Worm (Caenorhabditis elegans): ENCODE data around the gene C36B7.6.

Gene C36B7.6

DNA sequence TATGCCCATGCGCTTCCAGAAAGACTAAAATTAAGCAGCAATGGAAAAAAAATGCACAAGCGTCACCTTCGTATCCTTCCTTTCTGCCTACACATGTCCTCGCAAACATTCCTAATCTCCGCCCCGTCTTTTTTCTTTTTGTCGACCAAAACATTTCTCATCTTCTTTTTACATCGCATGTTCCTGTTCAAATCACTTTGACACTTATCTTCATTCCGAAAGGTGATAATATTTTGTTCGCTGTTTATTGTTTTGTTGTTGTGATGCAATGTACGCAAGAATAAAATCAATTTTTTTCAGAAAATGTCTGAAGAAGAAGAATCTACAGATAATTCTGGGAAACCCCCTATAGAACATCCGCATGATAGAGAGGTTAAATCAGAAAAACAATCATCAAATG, 26.2 kb upstream of the C36B7.6 start, which contains the start of gene ist-1:
ist-1 (plus strand) TSS at position 301 of the 400 bp plus-strand sequence.
- TF ChIP-seq daf-16 (GFP tag; optimal IDR thresholded peaks at IDR 0.05) = peak in 1 of 2 experiments; percentile 41
- TF ChIP-seq daf-16 (tag; optimal IDR thresholded peaks at IDR 0.05) = no peak
- no peak for TF ChIP-seq dmd-9 (GFP tag; IDR thresholded peaks at IDR 0.05)

DNA sequence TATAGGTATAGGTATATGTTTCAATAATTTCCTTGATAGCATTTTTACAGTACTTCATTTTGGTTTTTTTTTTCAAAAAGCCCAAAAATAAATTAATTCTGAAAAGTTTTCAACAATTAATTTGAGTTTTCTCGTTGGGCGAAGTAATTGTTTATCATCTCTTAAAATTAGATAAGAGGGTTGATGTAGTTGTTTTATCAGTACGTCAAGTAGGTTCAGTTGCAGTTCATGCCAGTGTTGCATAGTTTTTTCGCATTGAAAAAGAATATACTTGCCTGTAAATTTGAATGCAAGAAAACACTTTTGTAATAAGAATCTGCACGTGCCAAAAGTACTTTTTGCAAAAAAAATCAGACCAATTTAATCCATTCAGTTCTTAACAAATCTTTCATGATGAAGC, 25.0 kb upstream of the C36B7.6 start:
- TF ChIP-seq pqm-1 (tag; optimal IDR thresholded peaks at IDR 0.05) (peak; percentile 47), daf-16 (GFP tag; optimal IDR thresholded peaks at IDR 0.05) (no peak), daf-16 (tag; optimal IDR thresholded peaks at IDR 0.05) (peak; percentile 80), aha-1 (tag) (peak; percentile 7), sdz-12 (GFP tag; optimal IDR thresholded peaks at IDR 0.05) (no peak), nhr-10 (tag; optimal IDR thresholded peaks at IDR 0.05) (no peak), nhr-28 (tag; optimal IDR thresholded peaks at IDR 0.05) (peak; percentile 20)

DNA sequence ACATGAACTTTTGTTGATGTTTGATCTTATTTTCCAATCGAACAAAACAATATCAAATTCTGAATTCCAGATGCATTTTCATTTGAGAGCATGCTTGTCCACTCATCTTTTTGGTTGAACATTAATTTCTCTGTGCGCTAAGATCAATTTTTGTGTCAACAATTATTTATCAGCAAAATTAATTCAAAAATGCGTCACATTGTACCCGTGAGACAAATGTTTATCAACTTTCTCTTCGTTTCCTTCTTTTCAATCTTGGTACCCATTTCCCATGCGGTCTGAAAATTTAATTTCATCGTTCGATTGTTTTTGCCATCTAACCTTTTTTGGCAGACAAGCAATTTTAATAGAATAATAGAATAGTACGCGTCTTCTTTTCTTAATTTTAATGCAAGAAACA, 23.9 kb upstream of the C36B7.6 start:
- TF ChIP-seq daf-16 (GFP tag; optimal IDR thresholded peaks at IDR 0.05) = no peak
- TF ChIP-seq daf-16 (tag; optimal IDR thresholded peaks at IDR 0.05) = peak; percentile 69
- TF ChIP-seq unc-39 (tag; optimal IDR thresholded peaks at IDR 0.05) = no peak
- no peak for TF ChIP-seq mxl-3 (GFP tag; optimal IDR thresholded peaks at IDR 0.05)
- TF ChIP-seq unc-62 (GFP tag; optimal IDR thresholded peaks at IDR 0.05 in 1 of 2) = peak in 1 of 2 experiments; percentile 48
- no peak for TF ChIP-seq unc-62 (tag; optimal IDR thresholded peaks at IDR 0.05)
- peak; percentile 17 for TF ChIP-seq nhr-28 (tag; optimal IDR thresholded peaks at IDR 0.05)
- TF ChIP-seq saeg-2 (GFP tag; IDR thresholded peaks at IDR 0.05) = no peak
- TF ChIP-seq ceh-28 (tag; optimal IDR thresholded peaks at IDR 0.05) = no peak
- TF ChIP-seq pqm-1 (tag; optimal IDR thresholded peaks at IDR 0.05) = peak; percentile 50
- no peak for TF ChIP-seq tra-1 (GFP tag; IDR thresholded peaks at IDR 0.05)
- no peak for TF ChIP-seq mdl-1 (tag; optimal IDR thresholded peaks at IDR 0.05)

DNA sequence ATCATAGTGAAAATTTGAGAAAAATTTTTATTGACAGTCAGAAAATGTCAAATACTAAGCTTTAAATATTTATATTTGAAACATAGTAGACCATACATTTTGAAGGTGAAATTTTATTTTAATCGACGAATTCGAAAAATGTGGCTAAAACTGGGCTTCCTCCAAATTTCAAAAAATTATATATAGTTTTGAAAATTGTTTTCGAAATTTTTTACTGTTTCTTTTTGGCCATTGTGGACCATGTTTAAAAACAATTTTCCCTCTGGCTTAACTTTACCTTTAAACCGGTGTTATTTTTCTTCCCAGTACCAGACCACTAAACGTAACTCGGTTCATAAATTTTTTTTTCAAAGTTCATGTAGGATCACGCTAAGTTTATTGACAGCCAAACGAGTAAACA, 22.5 kb upstream of the C36B7.6 start:
- TF ChIP-seq unc-62 (GFP tag; optimal IDR thresholded peaks at IDR 0.05 in 1 of 2) = peak in 1 of 2 experiments; percentile 91
- no peak for TF ChIP-seq unc-62 (tag; optimal IDR thresholded peaks at IDR 0.05)
- TF ChIP-seq egl-27 (tag; optimal IDR thresholded peaks at IDR 0.05) = no peak
- no peak for TF ChIP-seq mxl-3 (GFP tag; optimal IDR thresholded peaks at IDR 0.05)

DNA sequence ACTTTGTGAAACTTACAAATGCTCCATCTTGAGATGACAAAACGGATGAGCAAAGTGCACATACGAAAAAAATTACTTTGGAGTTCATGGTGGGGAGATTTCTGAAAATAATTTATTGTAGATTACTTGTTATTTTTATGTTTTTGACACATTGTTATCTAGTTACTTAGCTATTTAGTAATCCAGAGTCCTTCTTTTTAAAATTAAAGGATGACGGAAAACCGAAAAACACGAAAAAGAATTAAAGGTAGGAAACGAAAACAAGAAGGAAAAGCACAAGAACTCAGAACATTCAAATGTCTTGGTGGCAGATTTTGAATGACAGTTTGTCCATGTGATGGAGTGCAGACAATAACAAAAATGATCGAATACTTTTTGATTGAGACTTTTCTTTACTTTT, 16.8 kb upstream of the C36B7.6 start, which contains the start of gene hen-1:
hen-1 (minus strand) TSS at position 101 of the 400 bp plus-strand sequence.
- TF ChIP-seq unc-62 (GFP tag; optimal IDR thresholded peaks at IDR 0.05 in 1 of 2) = peak in 1 of 2 experiments; percentile 23
- no peak for TF ChIP-seq unc-62 (tag; optimal IDR thresholded peaks at IDR 0.05)
- no peak for TF ChIP-seq lsy-2 (tag; optimal IDR thresholded peaks at IDR 0.05)

DNA sequence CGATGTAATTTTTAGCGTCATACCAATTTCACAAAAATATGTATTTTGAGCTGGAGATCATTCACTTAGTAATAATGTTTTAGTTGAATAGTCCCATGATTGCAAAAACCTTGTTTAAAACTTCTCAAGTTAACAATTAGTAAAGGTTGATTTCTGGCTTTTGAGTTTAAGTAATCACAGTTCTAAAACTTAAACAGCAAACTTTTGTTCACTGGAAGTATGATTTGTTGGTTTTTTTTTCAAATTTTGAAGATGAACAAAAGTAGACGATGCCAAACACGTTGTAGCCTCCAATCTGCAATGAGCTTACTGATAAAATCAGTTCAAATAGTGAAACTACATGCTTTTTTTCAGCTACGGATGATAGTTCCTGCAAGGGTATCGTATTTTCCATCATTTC, 12.5 kb upstream of the C36B7.6 start, which contains the start of gene C36B7.1:
C36B7.1 (plus strand) TSS at position 301 of the 400 bp plus-strand sequence.
- TF ChIP-seq daf-12 (tag; optimal IDR thresholded peaks at IDR 0.05) = no peak
- TF ChIP-seq F49E8.2 (tag; optimal IDR thresholded peaks at IDR 0.05; ENCODE audit: borderline replicate concordance) = no peak
- no peak for TF ChIP-seq nhr-76 (tag; optimal IDR thresholded peaks at IDR 0.05)
- TF ChIP-seq mxl-3 (GFP tag; optimal IDR thresholded peaks at IDR 0.05) = no peak
- no peak for TF ChIP-seq unc-39 (tag; optimal IDR thresholded peaks at IDR 0.05)
- TF ChIP-seq dmd-9 (GFP tag; IDR thresholded peaks at IDR 0.05) = no peak
- TF ChIP-seq mes-2 (tag; optimal IDR thresholded peaks at IDR 0.05; ENCODE audit: poor library complexity, severe bottlenecking) = no peak
- no peak for TF ChIP-seq daf-16 (GFP tag; optimal IDR thresholded peaks at IDR 0.05)
- no peak for TF ChIP-seq daf-16 (tag; optimal IDR thresholded peaks at IDR 0.05)
- no peak for TF ChIP-seq nhr-11 (tag; optimal IDR thresholded peaks at IDR 0.05)
- no peak for TF ChIP-seq mdt-29 (GFP tag; IDR thresholded peaks at IDR 0.05)
- no peak for TF ChIP-seq unc-130 (GFP tag; optimal IDR thresholded peaks at IDR 0.05)
- TF ChIP-seq egl-27 (tag; optimal IDR thresholded peaks at IDR 0.05) = no peak
- no peak for TF ChIP-seq arid-1 (GFP tag; conservative IDR thresholded peaks at IDR 0.05)
- TF ChIP-seq dmd-6 (GFP tag; IDR thresholded peaks at IDR 0.05) = no peak
- TF ChIP-seq zip-11 (GFP tag; IDR thresholded peaks at IDR 0.05) = no peak

DNA sequence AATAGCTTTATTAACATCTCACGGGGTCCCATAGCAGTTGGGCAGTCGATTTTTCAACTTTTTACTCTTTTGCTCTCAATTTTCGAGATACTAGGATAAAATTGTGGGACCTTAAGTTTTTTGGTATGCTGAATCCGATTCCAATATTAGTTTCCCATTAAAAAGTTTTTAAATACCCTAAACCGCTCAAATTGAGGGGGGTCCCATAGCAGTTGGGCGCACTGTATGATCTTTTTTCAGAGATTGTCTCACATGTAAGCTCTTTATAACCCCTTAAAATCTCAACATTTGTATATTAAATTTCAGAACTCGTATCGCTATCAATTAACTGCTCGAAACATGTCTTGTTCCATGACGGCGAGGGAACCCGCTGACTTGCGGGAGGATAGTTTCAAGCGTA, 6.0 kb upstream of the C36B7.6 start, which contains the start of gene C36B7.2:
C36B7.2 (plus strand) TSS at position 301 of the 400 bp plus-strand sequence.
- TF ChIP-seq dmd-9 (GFP tag; IDR thresholded peaks at IDR 0.05) (no peak), duxl-1 (tag; optimal IDR thresholded peaks at IDR 0.05; ENCODE audit: poor library complexity) (no peak), aly-2 (tag; optimal IDR thresholded peaks at IDR 0.05) (no peak), aha-1 (tag) (peak; percentile 22)
